Fruit fly (Drosophila melanogaster) whole organism, adult: Measurements from ENCODE around the gene Obp83ef.

Experiments used
- CG11617 ChIP-seq: fragments of 200-800 bp; sonication (Bioruptor generic); optimal IDR thresholded peaks from 2 replicates; lab custom pipeline; 2017; ENCODE audit warnings: mild to moderate bottlenecking, missing biosample characterization, missing genetic modification reagents, missing genetic modification characterization
- CG12768 ChIP-seq: fragments of 200-800 bp; sonication (Bioruptor generic); optimal IDR thresholded peaks from 2 replicates; lab custom pipeline; 2017; ENCODE audit warnings: missing biosample characterization, missing genetic modification characterization, mild to moderate bottlenecking, moderate library complexity, missing genetic modification reagents
- CG14711 ChIP-seq: fragments of 200-800 bp; sonication (Bioruptor generic); optimal IDR thresholded peaks from 2 replicates; lab custom pipeline; 2018; ENCODE audit warnings: missing biosample characterization, mild to moderate bottlenecking, missing genetic modification characterization, moderate library complexity
- CG1620 ChIP-seq: fragments of 200-800 bp; sonication (Bioruptor generic); optimal IDR thresholded peaks from 2 replicates; lab custom pipeline; 2016; ENCODE audit warnings: missing biosample characterization, missing genetic modification characterization
- CG33017 ChIP-seq: fragments of 200-800 bp; sonication (Bioruptor generic); optimal IDR thresholded peaks from 2 replicates; lab custom pipeline; 2018; ENCODE audit warnings: missing biosample characterization, mild to moderate bottlenecking, missing genetic modification characterization, moderate library complexity
- CG5204 ChIP-seq: fragments of 200-800 bp; sonication (Bioruptor generic); optimal IDR thresholded peaks from 2 replicates; lab custom pipeline; 2016; ENCODE audit warnings: missing biosample characterization, missing genetic modification characterization
- CG7045 ChIP-seq: fragments of 200-800 bp; sonication (Bioruptor generic); optimal IDR thresholded peaks from 2 replicates; lab custom pipeline; 2017; ENCODE audit warnings: missing biosample characterization, mild to moderate bottlenecking, missing genetic modification characterization
- CG7101 ChIP-seq: fragments of 200-800 bp; sonication (Bioruptor generic); optimal IDR thresholded peaks from 2 replicates; lab custom pipeline; 2018; ENCODE audit warnings: missing biosample characterization, mild to moderate bottlenecking, missing genetic modification characterization, moderate library complexity
- Clk ChIP-seq: fragments of 200-800 bp; sonication (Bioruptor generic); optimal IDR thresholded peaks from 2 replicates; lab custom pipeline; 2017; ENCODE audit warnings: missing biosample characterization, missing genetic modification characterization
- Crg-1 ChIP-seq: fragments of 200-800 bp; sonication (Bioruptor generic); optimal IDR thresholded peaks from 2 replicates; lab custom pipeline; 2016; ENCODE audit warnings: missing biosample characterization, missing genetic modification characterization
- Hr96 ChIP-seq: fragments of 200-800 bp; sonication (Bioruptor generic); optimal IDR thresholded peaks from 2 replicates; lab custom pipeline; 2016; ENCODE audit warnings: missing biosample characterization, missing genetic modification characterization
- Mnt ChIP-seq: fragments of 200-800 bp; sonication (Bioruptor generic); optimal IDR thresholded peaks from 2 replicates; lab custom pipeline; 2016; ENCODE audit warnings: missing biosample characterization, mild to moderate bottlenecking, missing genetic modification characterization
- bab1 ChIP-seq: fragments of 200-800 bp; sonication (Bioruptor generic); optimal IDR thresholded peaks from 3 replicates; lab custom pipeline; 2019; ENCODE audit warnings: missing biosample characterization, mild to moderate bottlenecking, missing genetic modification characterization, moderate library complexity
- cic ChIP-seq: fragments of 200-800 bp; sonication (Bioruptor generic); optimal IDR thresholded peaks from 2 replicates; lab custom pipeline; 2017; ENCODE audit warnings: missing biosample characterization, mild to moderate bottlenecking, missing genetic modification characterization, moderate library complexity
- cnc ChIP-seq, 2 experiments: fragments of >200 bp; optimal IDR thresholded peaks; 2 replicates each; lab custom pipeline; 2017
- kay ChIP-seq: fragments of 200-800 bp; sonication (Bioruptor generic); peaks from one replicate; lab custom pipeline; 2016; ENCODE audit warnings: missing biosample characterization, missing genetic modification characterization, borderline replicate concordance
- ovo ChIP-seq: fragments of 200-800 bp; sonication (Bioruptor generic); optimal IDR thresholded peaks from 2 replicates; lab custom pipeline; 2016; ENCODE audit warnings: missing biosample characterization, missing genetic modification characterization
- pad ChIP-seq: fragments of 200-800 bp; sonication (Bioruptor generic); optimal IDR thresholded peaks from 3 replicates; lab custom pipeline; 2017; ENCODE audit warnings: missing biosample characterization, missing genetic modification characterization, mild to moderate bottlenecking, moderate library complexity, missing genetic modification reagents
- tj ChIP-seq: fragments of 200-800 bp; sonication (Bioruptor generic); optimal IDR thresholded peaks from 3 replicates; lab custom pipeline; 2017; ENCODE audit warnings: missing biosample characterization, mild to moderate bottlenecking, missing genetic modification characterization, moderate library complexity
- toe ChIP-seq: fragments of 200-800 bp; sonication (Bioruptor generic); optimal IDR thresholded peaks from 2 replicates; lab custom pipeline; 2016; ENCODE audit warnings: missing biosample characterization, missing genetic modification characterization

The Obp83ef gene

dm6 chr3R:6110916-6111315 lies at the start of gene Obp83ef:
Obp83ef (minus strand) TSS chr3R:6111034.
- TF ChIP-seq CG14711 (tag; lab: Kevin White, UChicago) (no peak), CG7101 (no peak), ovo (no peak), kay (GFP tag; lab: Kevin White, UChicago) (no peak), CG33017 (no peak), CG5204 (no peak), cic (GFP tag; lab: Kevin White, UChicago) (no peak), CG7045 (no peak), CG1620 (GFP tag; lab: Kevin White, UChicago) (no peak), Mnt (GFP tag; lab: Kevin White, UChicago) (no peak), toe (GFP tag; lab: Kevin White, UChicago) (no peak), Hr96 (GFP tag; lab: Kevin White, UChicago) (no peak)

- no peak for TF ChIP-seq CG5204
- TF ChIP-seq pad, result no peak
- no peak for TF ChIP-seq CG7045
- TF ChIP-seq kay (GFP tag; lab: Kevin White, UChicago), result no peak
- TF ChIP-seq bab1 (GFP tag; lab: Kevin White, UChicago), result no peak
- TF ChIP-seq cic (GFP tag; lab: Kevin White, UChicago), result no peak
- no peak for TF ChIP-seq CG33017
- no peak for TF ChIP-seq CG11617 (GFP tag; lab: Kevin White, UChicago)
Measured at dm6 chr3R:6156963-6157498, 46.2 kb upstream of the Obp83ef start, which contains the start of gene CG31559. CG31559 (minus strand) TSS chr3R:6157235.

- TF ChIP-seq bab1 (GFP tag; lab: Kevin White, UChicago) (no peak), Crg-1 (no peak), ovo (no peak), CG7101 (no peak), CG11617 (GFP tag; lab: Kevin White, UChicago) (no peak), CG14711 (tag; lab: Kevin White, UChicago) (no peak), Mnt (GFP tag; lab: Kevin White, UChicago) (no peak), CG7045 (no peak), kay (GFP tag; lab: Kevin White, UChicago) (no peak), toe (GFP tag; lab: Kevin White, UChicago) (no peak), CG5204 (no peak)
Measured at dm6 chr3R:6154773-6155295, 44.0 kb upstream of the Obp83ef start.

dm6 chr3R:6153574-6153973 lies 42.7 kb upstream of the Obp83ef start:
- TF ChIP-seq Hr96 (GFP tag; lab: Kevin White, UChicago) (no peak), pad (no peak), CG5204 (no peak), CG11617 (GFP tag; lab: Kevin White, UChicago) (no peak), cnc (optimal IDR thresholded peaks at IDR 0.05; lab: Kevin White, UChicago) (no peak), CG1620 (GFP tag; lab: Kevin White, UChicago) (no peak), Mnt (GFP tag; lab: Kevin White, UChicago) (no peak), kay (GFP tag; lab: Kevin White, UChicago) (no peak), CG7045 (no peak), CG14711 (tag; lab: Kevin White, UChicago) (no peak), Crg-1 (no peak)

- TF ChIP-seq CG11617 (GFP tag; lab: Kevin White, UChicago) (no peak), Clk (GFP tag; lab: Kevin White, UChicago) (no peak), CG12768 (GFP tag; lab: Kevin White, UChicago) (no peak), ovo (no peak), CG33017 (no peak), CG5204 (no peak), CG7045 (no peak), tj (GFP tag; lab: Kevin White, UChicago) (no peak), Hr96 (GFP tag; lab: Kevin White, UChicago) (no peak), CG7101 (no peak), bab1 (GFP tag; lab: Kevin White, UChicago) (no peak), kay (GFP tag; lab: Kevin White, UChicago) (no peak), cic (GFP tag; lab: Kevin White, UChicago) (no peak), pad (no peak), toe (GFP tag; lab: Kevin White, UChicago) (no peak), CG1620 (GFP tag; lab: Kevin White, UChicago) (no peak), Mnt (GFP tag; lab: Kevin White, UChicago) (no peak), cnc (optimal IDR thresholded peaks at IDR 0.05; lab: Kevin White, UChicago) (no peak), Crg-1 (no peak)
Measured at dm6 chr3R:6149593-6149992, 38.8 kb upstream of the Obp83ef start.

dm6 chr3R:6149130-6149529 lies 38.3 kb upstream of the Obp83ef start:
- no peak for TF ChIP-seq CG7045
- TF ChIP-seq CG33017, result no peak
- no peak for TF ChIP-seq CG1620 (GFP tag; lab: Kevin White, UChicago)
- no peak for TF ChIP-seq bab1 (GFP tag; lab: Kevin White, UChicago)
- no peak for TF ChIP-seq Mnt (GFP tag; lab: Kevin White, UChicago)
- no peak for TF ChIP-seq kay (GFP tag; lab: Kevin White, UChicago)
- no peak for TF ChIP-seq CG14711 (tag; lab: Kevin White, UChicago)
- TF ChIP-seq CG5204, result no peak
- no peak for TF ChIP-seq Hr96 (GFP tag; lab: Kevin White, UChicago)
- TF ChIP-seq cic (GFP tag; lab: Kevin White, UChicago), result no peak
- no peak for TF ChIP-seq ovo
- TF ChIP-seq toe (GFP tag; lab: Kevin White, UChicago), result no peak
- TF ChIP-seq cnc (optimal IDR thresholded peaks at IDR 0.05; lab: Kevin White, UChicago), result no peak
- TF ChIP-seq tj (GFP tag; lab: Kevin White, UChicago), result no peak
- TF ChIP-seq CG12768 (GFP tag; lab: Kevin White, UChicago), result no peak
- TF ChIP-seq pad, result no peak
- no peak for TF ChIP-seq Crg-1
- TF ChIP-seq Clk (GFP tag; lab: Kevin White, UChicago), result no peak
- TF ChIP-seq CG11617 (GFP tag; lab: Kevin White, UChicago), result no peak
- TF ChIP-seq CG7101, result no peak
